Worm (Caenorhabditis elegans): Measurements from ENCODE around the gene atf-2.
A peak's percentile ranks its signal among the peaks of the same experiment; 100 is the strongest.

Gene atf-2

DNA sequence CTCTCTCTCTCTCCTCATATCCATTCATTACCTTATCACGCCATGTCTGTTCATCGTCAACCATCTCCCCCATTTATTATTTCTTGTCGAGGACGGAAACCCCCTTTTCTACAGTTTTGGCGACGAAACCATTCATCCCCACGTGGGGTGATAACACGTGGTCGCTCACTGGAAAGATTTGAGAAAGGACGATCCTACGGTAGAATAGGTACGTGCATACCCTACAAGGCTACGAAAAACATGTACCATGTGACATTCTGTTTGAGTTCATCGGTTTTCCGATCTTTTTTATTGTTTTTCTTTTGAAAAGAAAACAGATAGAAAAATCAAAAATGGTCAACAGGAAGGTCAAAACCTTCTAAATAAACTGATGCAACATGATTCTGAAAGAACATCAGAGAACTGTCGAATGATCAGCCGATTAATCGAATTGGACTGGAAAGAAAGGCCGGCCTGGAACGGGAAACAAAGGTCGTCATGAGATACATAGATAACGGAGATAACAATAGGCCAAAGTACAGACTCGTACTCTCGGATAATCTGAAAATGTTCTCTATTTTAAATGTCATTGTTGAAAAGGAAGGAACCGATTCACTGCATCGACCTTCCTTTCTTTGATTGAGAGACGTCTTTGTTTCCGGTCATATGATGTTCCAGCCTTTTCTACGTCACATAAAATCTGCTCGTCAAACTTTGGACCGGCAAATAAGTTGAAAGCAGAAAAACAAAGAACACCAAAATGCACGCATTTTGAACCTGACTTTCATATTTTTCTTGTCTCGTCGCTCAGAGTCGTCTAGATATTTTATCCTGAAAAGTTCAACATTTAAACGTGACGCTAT lies 9.6 kb upstream of the atf-2 start (continued):
- TF ChIP-seq hif-1 (tag; optimal IDR thresholded peaks at IDR 0.05) (peak; percentile 11 to 31), mep-1 (tag; optimal IDR thresholded peaks at IDR 0.05) (peak; percentile 34), tra-1 (GFP tag; IDR thresholded peaks at IDR 0.05) (peak; percentile 77), fos-1 (tag; optimal IDR thresholded peaks at IDR 0.05) (no peak), hlh-11 (tag; optimal IDR thresholded peaks at IDR 0.05) (peak; percentile 80), skn-1 (tag; optimal IDR thresholded peaks at IDR 0.05) (no peak), unc-62 (GFP tag; optimal IDR thresholded peaks at IDR 0.05 in 1 of 2) (peak in 1 of 2 experiments; percentile 99), unc-62 (tag; optimal IDR thresholded peaks at IDR 0.05) (no peak), nhr-11 (tag; optimal IDR thresholded peaks at IDR 0.05) (peak; percentile 97), vab-7 (GFP tag; IDR thresholded peaks at IDR 0.05) (no peak), dpl-1 (GFP tag; optimal IDR thresholded peaks at IDR 0.05) (peak; percentile 20), lin-39 (tag; optimal IDR thresholded peaks at IDR 0.05) (no peak), mxl-2 (GFP tag; conservative IDR thresholded peaks at IDR 0.05) (no peak), lir-3 (tag; optimal IDR thresholded peaks at IDR 0.05) (no peak), set-16 (GFP tag; IDR thresholded peaks at IDR 0.05) (no peak), lin-29 (GFP tag; IDR thresholded peaks at IDR 0.05) (no peak), jun-1 (tag; optimal IDR thresholded peaks at IDR 0.05) (no peak), Y105C5A.15 (GFP tag; IDR thresholded peaks at IDR 0.05) (no peak), nhr-28 (tag; optimal IDR thresholded peaks at IDR 0.05) (peak; percentile 94), dmd-6 (GFP tag; IDR thresholded peaks at IDR 0.05) (peak; percentile 69), ces-1 (GFP tag; optimal IDR thresholded peaks at IDR 0.05) (no peak), ceh-32 (tag; optimal IDR thresholded peaks at IDR 0.05; ENCODE audit: poor library complexity) (no peak), lin-15B (tag; optimal IDR thresholded peaks at IDR 0.05) (no peak), nhr-237 (tag; optimal IDR thresholded peaks at IDR 0.05) (no peak), php-3 (GFP tag; IDR thresholded peaks at IDR 0.05) (peak; percentile 59), dve-1 (tag; optimal IDR thresholded peaks at IDR 0.05; ENCODE audit: insufficient read depth) (peak; percentile 68), fkh-10 (GFP tag; optimal IDR thresholded peaks at IDR 0.05) (no peak), F37D6.2 (tag; optimal IDR thresholded peaks at IDR 0.05) (no peak), ceh-82 (tag; optimal IDR thresholded peaks at IDR 0.05) (no peak), pqm-1 (tag; optimal IDR thresholded peaks at IDR 0.05) (no peak), aha-1 (tag) (peak; percentile 99), madf-5 (GFP tag; IDR thresholded peaks at IDR 0.05) (no peak), zag-1 (tag; optimal IDR thresholded peaks at IDR 0.05) (no peak), nhr-111 (GFP tag; optimal IDR thresholded peaks at IDR 0.05) (no peak), Y5F2A.4 (GFP tag; optimal IDR thresholded peaks at IDR 0.05) (no peak), ama-1 (optimal IDR thresholded peaks at IDR 0.05) (no peak), nhr-41 (GFP tag; IDR thresholded peaks at IDR 0.05) (no peak), zfp-3 (GFP tag; conservative IDR thresholded peaks at IDR 0.05) (0 out of 2 replicates have a peak, but pooled peaks have one; percentile 6), aly-2 (tag; optimal IDR thresholded peaks at IDR 0.05) (no peak), tag-97 (GFP tag; IDR thresholded peaks at IDR 0.05) (no peak), dmd-8 (GFP tag; IDR thresholded peaks at IDR 0.05) (no peak), lim-7 (GFP tag; IDR thresholded peaks at IDR 0.05) (no peak), attf-4 (tag; optimal IDR thresholded peaks at IDR 0.05) (no peak), zip-11 (GFP tag; IDR thresholded peaks at IDR 0.05) (no peak), F49E8.2 (tag; optimal IDR thresholded peaks at IDR 0.05; ENCODE audit: borderline replicate concordance) (no peak), ceh-44 (GFP tag; IDR thresholded peaks at IDR 0.05) (no peak), ceh-28 (tag; optimal IDR thresholded peaks at IDR 0.05) (no peak), zfp-2 (tag; optimal IDR thresholded peaks at IDR 0.05) (no peak), nhr-6 (tag; optimal IDR thresholded peaks at IDR 0.05) (no peak), arid-1 (GFP tag; conservative IDR thresholded peaks at IDR 0.05) (no peak), nhr-102 (tag; optimal IDR thresholded peaks at IDR 0.05) (peak; percentile 58), ctbp-1 (GFP tag; IDR thresholded peaks at IDR 0.05) (no peak)
